Worm (Caenorhabditis elegans) whole organism, young adult: ENCODE data around the gene Y50E8A.1.

ENCODE experiments used
- B0261.1 ChIP-seq: sonication (generic microtip); optimal IDR thresholded peaks from 2 replicates; lab custom pipeline; 2016; ENCODE audit warnings: mild to moderate bottlenecking, missing genetic modification characterization, moderate library complexity, missing compliant biosample characterization
- B0336.3 ChIP-seq: fragments of 200-800 bp; sonication (Bioruptor generic); IDR thresholded peaks from 2 replicates; pipeline ENCODE4 v1.3.6; 2022; ENCODE audit warnings: missing genetic modification characterization, missing compliant biosample characterization
- C06A6.2 ChIP-seq: fragments of 200-800 bp; sonication (Bioruptor generic); conservative IDR thresholded peaks from 2 replicates; pipeline ENCODE4 v1.3.6; 2022; ENCODE audit warnings: missing genetic modification characterization, missing compliant biosample characterization
- F37B4.10 ChIP-seq: fragments of 200-800 bp; sonication (Bioruptor generic); IDR thresholded peaks from 2 replicates; pipeline ENCODE4 v1.3.6; 2022; ENCODE audit warnings: missing genetic modification characterization, missing compliant biosample characterization
- F39B2.1 ChIP-seq: fragments of 200-800 bp; sonication (Bioruptor generic); IDR thresholded peaks from 2 replicates; pipeline ENCODE4 v1.3.6; 2022; ENCODE audit warnings: missing genetic modification reagents, missing genetic modification characterization, missing compliant biosample characterization
- F57A8.1 ChIP-seq: fragments of 200-800 bp; sonication (Bioruptor generic); optimal IDR thresholded peaks from 2 replicates; lab custom pipeline; 2018; ENCODE audit warnings: mild to moderate bottlenecking, missing genetic modification characterization, moderate library complexity, missing compliant biosample characterization
- F57C9.4 ChIP-seq: sonication (generic microtip); optimal IDR thresholded peaks from 2 replicates; lab custom pipeline; 2017; ENCODE audit warnings: mild to moderate bottlenecking, missing genetic modification characterization, missing compliant biosample characterization
- K12H6.12 ChIP-seq: fragments of 200-800 bp; sonication (Bioruptor generic); optimal IDR thresholded peaks from 2 replicates; lab custom pipeline; 2018; ENCODE audit warnings: mild to moderate bottlenecking, missing genetic modification characterization, missing compliant biosample characterization
- Y53G8AR.9 ChIP-seq: fragments of 200-800 bp; sonication (Bioruptor generic); conservative IDR thresholded peaks from 2 replicates; pipeline ENCODE4 v1.3.6; 2022; ENCODE audit warnings: missing genetic modification reagents, missing genetic modification characterization, missing compliant biosample characterization
- Y56A3A.18 ChIP-seq: fragments of 200-800 bp; sonication (Bioruptor generic); IDR thresholded peaks from 2 replicates; pipeline ENCODE4 v1.3.6; 2022; ENCODE audit warnings: missing genetic modification reagents, missing genetic modification characterization, missing compliant biosample characterization
- Y79H2A.3 ChIP-seq: fragments of 200-800 bp; sonication (Bioruptor generic); conservative IDR thresholded peaks from 2 replicates; pipeline ENCODE4 v1.3.6; 2022; ENCODE audit warnings: missing genetic modification reagents, missing genetic modification characterization, missing compliant biosample characterization
- akir-1 ChIP-seq: fragments of 200-800 bp; sonication (Bioruptor generic); optimal IDR thresholded peaks from 2 replicates; lab custom pipeline; 2018; ENCODE audit warnings: mild to moderate bottlenecking, missing genetic modification characterization, moderate library complexity, missing compliant biosample characterization
- ama-1 ChIP-seq, 3 experiments: fragments of 150-350 bp in 1 of 3; sonication (generic microtip) in 2 of 3; optimal IDR thresholded peaks; 2 replicates each; lab custom pipeline; 2014 to 2018; ENCODE audit warnings: missing biosample characterization in 2 of 3, missing genetic modification characterization in 2 of 3, missing genetic modification reagents in 2 of 3
- aptf-2 ChIP-seq: fragments of 200-800 bp; sonication (Bioruptor generic); conservative IDR thresholded peaks from 2 replicates; pipeline ENCODE4 v1.3.6; 2022; ENCODE audit warnings: missing genetic modification reagents, missing genetic modification characterization, missing compliant biosample characterization
- atf-7 ChIP-seq: sonication (generic microtip); optimal IDR thresholded peaks from 2 replicates; lab custom pipeline; 2017; ENCODE audit warnings: mild to moderate bottlenecking, missing genetic modification characterization, missing compliant biosample characterization
- ccch-3 ChIP-seq: fragments of 200-800 bp; sonication (Bioruptor generic); optimal IDR thresholded peaks from 2 replicates; lab custom pipeline; 2018; ENCODE audit warnings: mild to moderate bottlenecking, missing genetic modification characterization, missing compliant biosample characterization
- ceh-27 ChIP-seq: fragments of 200-800 bp; sonication (Bioruptor generic); optimal IDR thresholded peaks from 2 replicates; lab custom pipeline; 2018; ENCODE audit warnings: mild to moderate bottlenecking, missing genetic modification characterization, moderate library complexity, missing compliant biosample characterization
- ceh-91 ChIP-seq: fragments of 200-800 bp; sonication (Bioruptor generic); IDR thresholded peaks from 2 replicates; pipeline ENCODE4 v1.3.6; 2022; ENCODE audit warnings: missing genetic modification reagents, missing genetic modification characterization, missing compliant biosample characterization
- chd-7 ChIP-seq: sonication (generic microtip); optimal IDR thresholded peaks from 2 replicates; lab custom pipeline; 2016; ENCODE audit warnings: mild to moderate bottlenecking, missing genetic modification characterization, moderate library complexity, missing compliant biosample characterization
- dox-1 ChIP-seq: fragments of 200-800 bp; sonication (Bioruptor generic); IDR thresholded peaks from 2 replicates; pipeline ENCODE4 v1.3.6; 2022; ENCODE audit warnings: missing genetic modification reagents, missing genetic modification characterization, missing compliant biosample characterization
- efl-1 ChIP-seq: fragments of 150-350 bp; optimal IDR thresholded peaks from 2 replicates; lab custom pipeline; 2014; ENCODE audit warnings: missing biosample characterization, missing genetic modification reagents, missing genetic modification characterization
- egl-18 ChIP-seq: fragments of 200-800 bp; sonication (Bioruptor generic); IDR thresholded peaks from 2 replicates; pipeline ENCODE4 v1.3.6; 2022; ENCODE audit warnings: missing genetic modification reagents, missing genetic modification characterization, missing compliant biosample characterization
- egrh-3 ChIP-seq: fragments of 200-800 bp; sonication (Bioruptor generic); IDR thresholded peaks from 2 replicates; pipeline ENCODE4 v1.3.6; 2022; ENCODE audit warnings: missing genetic modification reagents, missing genetic modification characterization, missing compliant biosample characterization
- hlh-26 ChIP-seq: fragments of 200-800 bp; sonication (Bioruptor generic); conservative IDR thresholded peaks from 2 replicates; pipeline ENCODE4 v1.3.6; 2022; ENCODE audit warnings: missing genetic modification reagents, missing genetic modification characterization, missing compliant biosample characterization
- hsf-1 ChIP-seq: fragments of 200-800 bp; sonication (Bioruptor generic); IDR thresholded peaks from 2 replicates; pipeline ENCODE4 v1.3.6; 2022; ENCODE audit warnings: missing genetic modification reagents, missing genetic modification characterization, missing compliant biosample characterization
- lin-26 ChIP-seq: fragments of 200-800 bp; sonication (Bioruptor generic); IDR thresholded peaks from 2 replicates; pipeline ENCODE4 v1.3.6; 2022; ENCODE audit warnings: missing genetic modification reagents, missing genetic modification characterization, missing compliant biosample characterization
- lin-54 ChIP-seq: fragments of 200-800 bp; sonication (Bioruptor generic); optimal IDR thresholded peaks from 2 replicates; lab custom pipeline; 2018; ENCODE audit warnings: mild to moderate bottlenecking, missing genetic modification characterization, missing compliant biosample characterization
- lir-1 ChIP-seq: fragments of 200-800 bp; sonication (Bioruptor generic); conservative IDR thresholded peaks from 2 replicates; pipeline ENCODE4 v1.3.6; 2022; ENCODE audit warnings: missing genetic modification reagents, missing genetic modification characterization, missing compliant biosample characterization
- lsl-1 ChIP-seq: fragments of 200-800 bp; sonication (Bioruptor generic); optimal IDR thresholded peaks from 2 replicates; lab custom pipeline; 2018; ENCODE audit warnings: mild to moderate bottlenecking, missing genetic modification characterization, moderate library complexity, missing compliant biosample characterization
- lsy-27 ChIP-seq: sonication (generic microtip); optimal IDR thresholded peaks from 2 replicates; lab custom pipeline; 2017; ENCODE audit warnings: missing genetic modification characterization, mild to moderate bottlenecking, missing compliant biosample characterization, antibody characterized with exemption, missing genotype, borderline replicate concordance; ENCODE audit not compliant: insufficient read depth
- madf-3 ChIP-seq: fragments of 200-800 bp; sonication (Bioruptor generic); IDR thresholded peaks from 2 replicates; pipeline ENCODE4 v1.3.6; 2022; ENCODE audit warnings: missing genetic modification reagents, missing genetic modification characterization, missing compliant biosample characterization
- madf-6 ChIP-seq: fragments of 200-800 bp; sonication (Bioruptor generic); IDR thresholded peaks from 2 replicates; pipeline ENCODE4 v1.3.6; 2022; ENCODE audit warnings: missing genetic modification reagents, missing genetic modification characterization, missing compliant biosample characterization
- nfya-2 ChIP-seq: fragments of 200-800 bp; sonication (Bioruptor generic); IDR thresholded peaks from 2 replicates; pipeline ENCODE4 v1.3.6; 2022; ENCODE audit warnings: missing genetic modification reagents, missing genetic modification characterization, missing compliant biosample characterization
- pha-4 ChIP-seq: fragments of 150-350 bp; sonication (generic microtip); optimal IDR thresholded peaks from 2 replicates; lab custom pipeline; 2014; ENCODE audit warnings: missing biosample characterization, missing genetic modification reagents, missing genetic modification characterization
- rcor-1 ChIP-seq: fragments of 200-800 bp; sonication (Bioruptor generic); IDR thresholded peaks from 2 replicates; pipeline ENCODE4 v1.3.6; 2022; ENCODE audit warnings: missing genetic modification reagents, missing genetic modification characterization, missing compliant biosample characterization
- sea-2 ChIP-seq: fragments of 200-800 bp; sonication (Bioruptor generic); IDR thresholded peaks from 2 replicates; pipeline ENCODE4 v1.3.6; 2022; ENCODE audit warnings: missing genetic modification characterization, missing compliant biosample characterization
- snpc-1.1 ChIP-seq: sonication (generic microtip); optimal IDR thresholded peaks from 2 replicates; lab custom pipeline; 2017; ENCODE audit warnings: missing genetic modification characterization, mild to moderate bottlenecking, missing compliant biosample characterization, antibody characterized with exemption, moderate library complexity, missing genotype, missing genetic modification reagents; ENCODE audit not compliant: insufficient read depth
- sptf-2 ChIP-seq: fragments of 200-800 bp; sonication (Bioruptor generic); optimal IDR thresholded peaks from 2 replicates; lab custom pipeline; 2018; ENCODE audit warnings: mild to moderate bottlenecking, missing genetic modification characterization, missing compliant biosample characterization
- ztf-22 ChIP-seq: fragments of 200-800 bp; sonication (Bioruptor generic); optimal IDR thresholded peaks from 2 replicates; lab custom pipeline; 2018; ENCODE audit warnings: mild to moderate bottlenecking, missing genetic modification characterization, moderate library complexity, missing compliant biosample characterization
- ztf-6 ChIP-seq: fragments of 200-800 bp; sonication (Bioruptor generic); IDR thresholded peaks from 2 replicates; pipeline ENCODE4 v1.3.6; 2022; ENCODE audit warnings: missing genetic modification reagents, missing genetic modification characterization, missing compliant biosample characterization

Gene Y50E8A.1

ce11 chrV:14686231-14687105 is 40.2 kb upstream of the Y50E8A.1 start (continued):
- no peak for TF ChIP-seq efl-1 (GFP tag; lab: Kevin White, UChicago)
- TF ChIP-seq ccch-3 (GFP tag; lab: Kevin White, UChicago) = no peak
- no peak for TF ChIP-seq chd-7 (tag; lab: Kevin White, UChicago)
- TF ChIP-seq akir-1 (GFP tag; lab: Kevin White, UChicago) = no peak
- peak; percentile 67 for TF ChIP-seq dox-1
- 0 out of 2 replicates have a peak, but pooled peaks have one; percentile 2 for TF ChIP-seq F39B2.1 (GFP tag; lab: Robert Waterston, UW)
- TF ChIP-seq B0336.3 = peak; percentile 13
- no peak for TF ChIP-seq aptf-2
- no peak for TF ChIP-seq atf-7 (tag; lab: Kevin White, UChicago)
- no peak for TF ChIP-seq hlh-26 (GFP tag; lab: Robert Waterston, UW)
- no peak for TF ChIP-seq lsl-1 (GFP tag; lab: Kevin White, UChicago)
- TF ChIP-seq F37B4.10 (GFP tag; lab: Robert Waterston, UW) = 0 out of 2 replicates have a peak, but pooled peaks have one; percentile 9
- no peak for TF ChIP-seq B0261.1 (tag; lab: Kevin White, UChicago)
- no peak for TF ChIP-seq lin-54 (GFP tag; lab: Kevin White, UChicago)
- TF ChIP-seq lin-26 (GFP tag; lab: Robert Waterston, UW) = peak; percentile 54
- no peak for TF ChIP-seq C06A6.2 (GFP tag; lab: Robert Waterston, UW)
- TF ChIP-seq rcor-1 (GFP tag; lab: Robert Waterston, UW) = peak; percentile 10; the same call in 1 of the 2 replicates
- TF ChIP-seq ama-1 (optimal IDR thresholded peaks at IDR 0.05; lab: Kevin White, UChicago) = peak; percentile 76
- TF ChIP-seq ama-1 (GFP tag; optimal IDR thresholded peaks at IDR 0.05; lab: Kevin White, UChicago) = no peak
- TF ChIP-seq ceh-27 (GFP tag; lab: Kevin White, UChicago) = no peak
- no peak for TF ChIP-seq egrh-3 (GFP tag; lab: Robert Waterston, UW)
- no peak for TF ChIP-seq Y56A3A.18 (GFP tag; lab: Robert Waterston, UW)
- no peak for TF ChIP-seq egl-18
- TF ChIP-seq snpc-1.1 (tag; lab: Kevin White, UChicago) = no peak
- no peak for TF ChIP-seq K12H6.12
- TF ChIP-seq sea-2 (GFP tag; lab: Robert Waterston, UW) = no peak
- TF ChIP-seq ceh-91 (GFP tag; lab: Robert Waterston, UW) = no peak
- TF ChIP-seq hsf-1 = peak; percentile 48; the same call in 1 of the 2 replicates
- 0 out of 2 replicates have a peak, but pooled peaks have one; percentile 28 for TF ChIP-seq Y53G8AR.9 (GFP tag; lab: Robert Waterston, UW)
- TF ChIP-seq lir-1 (GFP tag; lab: Robert Waterston, UW) = no peak
- TF ChIP-seq F57C9.4 (tag; lab: Kevin White, UChicago) = no peak
- peak; percentile 21 for TF ChIP-seq sptf-2
- TF ChIP-seq ztf-6 (GFP tag; lab: Robert Waterston, UW) = peak; percentile 44; the same call in 1 of the 2 replicates
- no peak for TF ChIP-seq Y79H2A.3 (GFP tag; lab: Robert Waterston, UW)
- peak; percentile 70 for TF ChIP-seq F57A8.1
- no peak for TF ChIP-seq nfya-2 (GFP tag; lab: Robert Waterston, UW)
- TF ChIP-seq ztf-22 (GFP tag; lab: Kevin White, UChicago) = no peak
- no peak for TF ChIP-seq pha-4 (tag; lab: Kevin White, UChicago)
- 0 out of 2 replicates have a peak, but pooled peaks have one; percentile 0 for TF ChIP-seq madf-3 (GFP tag; lab: Robert Waterston, UW)
- TF ChIP-seq lsy-27 = no peak
- TF ChIP-seq madf-6 (GFP tag; lab: Robert Waterston, UW) = peak; percentile 19; the same call in 1 of the 2 replicates
